Worm (Caenorhabditis elegans) whole organism, L4 larva: ENCODE measurements around the gene C05G5.3.

Experiments used
- D1046.2 ChIP-seq: fragments of 200-800 bp; sonication (Bioruptor generic); IDR thresholded peaks from 2 replicates; pipeline ENCODE4 v1.3.6; 2022; ENCODE audit warnings: missing genetic modification characterization, missing compliant biosample characterization
- F10B5.3 ChIP-seq: sonication (generic microtip); optimal IDR thresholded peaks from 2 replicates; lab custom pipeline; 2016; ENCODE audit warnings: mild to moderate bottlenecking, missing genetic modification characterization, missing compliant biosample characterization
- F44E2.7 ChIP-seq: fragments of 200-800 bp; sonication (Bioruptor generic); IDR thresholded peaks from 2 replicates; pipeline ENCODE4 v2.1.2; 2022; ENCODE audit warnings: missing genetic modification characterization, missing compliant biosample characterization
- F49E8.2 ChIP-seq: sonication (generic microtip); optimal IDR thresholded peaks from 2 replicates; lab custom pipeline; 2016; ENCODE audit warnings: missing compliant biosample characterization, mild to moderate bottlenecking, missing genetic modification characterization, borderline replicate concordance
- T20F7.1 ChIP-seq: fragments of 200-800 bp; sonication (Bioruptor generic); optimal IDR thresholded peaks from 2 replicates; lab custom pipeline; 2018; ENCODE audit warnings: mild to moderate bottlenecking, missing genetic modification characterization, missing compliant biosample characterization
- Y48G9A.11 ChIP-seq: fragments of 200-800 bp; sonication (Bioruptor generic); IDR thresholded peaks from 2 replicates; pipeline ENCODE4 v1.3.6; 2022; ENCODE audit warnings: missing genetic modification reagents, missing genetic modification characterization, missing compliant biosample characterization
- aha-1 ChIP-seq: fragments of 150-350 bp; peaks from one replicate; lab custom pipeline; 2014; ENCODE audit warnings: missing biosample characterization, missing genetic modification characterization
- ama-1 ChIP-seq: fragments of 150-350 bp; optimal IDR thresholded peaks from 2 replicates; lab custom pipeline; 2014; ENCODE audit warnings: inconsistent platforms, mixed read lengths
- arid-1 ChIP-seq: fragments of 200-800 bp; sonication (Bioruptor generic); conservative IDR thresholded peaks from 2 replicates; pipeline ENCODE4 v1.3.6; 2022; ENCODE audit warnings: missing genetic modification reagents, missing genetic modification characterization, missing compliant biosample characterization
- ceh-32 ChIP-seq: sonication (generic microtip); optimal IDR thresholded peaks from 2 replicates; lab custom pipeline; 2016; ENCODE audit warnings: mild to moderate bottlenecking, missing genetic modification characterization, missing compliant biosample characterization; ENCODE audit not compliant: poor library complexity
- ceh-82 ChIP-seq: sonication (generic microtip); optimal IDR thresholded peaks from 2 replicates; lab custom pipeline; 2017; ENCODE audit warnings: missing biosample characterization, missing genetic modification characterization
- ctbp-1 ChIP-seq: fragments of 200-800 bp; sonication (Bioruptor generic); IDR thresholded peaks from 2 replicates; pipeline ENCODE4 v1.3.6; 2022; ENCODE audit warnings: missing genetic modification reagents, missing genetic modification characterization, missing compliant biosample characterization
- dmd-6 ChIP-seq: fragments of 200-800 bp; sonication (Bioruptor generic); IDR thresholded peaks from 2 replicates; pipeline ENCODE4 v1.3.6; 2022; ENCODE audit warnings: missing genetic modification reagents, missing genetic modification characterization, missing compliant biosample characterization
- dve-1 ChIP-seq: sonication (generic microtip); optimal IDR thresholded peaks from 2 replicates; lab custom pipeline; 2017; ENCODE audit warnings: antibody characterized with exemption, mild to moderate bottlenecking, missing genetic modification characterization, missing compliant biosample characterization; ENCODE audit not compliant: insufficient read depth
- egl-27 ChIP-seq: sonication (generic microtip); optimal IDR thresholded peaks from 3 replicates; lab custom pipeline; 2017; ENCODE audit warnings: missing biosample characterization, missing genetic modification reagents, missing genetic modification characterization
- gei-8 ChIP-seq: fragments of 200-800 bp; sonication (Bioruptor generic); optimal IDR thresholded peaks from 2 replicates; lab custom pipeline; 2018; ENCODE audit warnings: mild to moderate bottlenecking, missing genetic modification characterization, missing compliant biosample characterization
- hlh-30 ChIP-seq: sonication (generic microtip); optimal IDR thresholded peaks from 2 replicates; lab custom pipeline; 2017; ENCODE audit warnings: antibody characterized with exemption, mild to moderate bottlenecking, missing genetic modification characterization, missing compliant biosample characterization; ENCODE audit not compliant: insufficient read depth
- lin-1 ChIP-seq: fragments of 200-800 bp; sonication (Bioruptor generic); IDR thresholded peaks from 2 replicates; pipeline ENCODE4 v1.3.6; 2022; ENCODE audit warnings: missing genetic modification reagents, missing genetic modification characterization, missing compliant biosample characterization
- lin-13 ChIP-seq: fragments of 150-350 bp; optimal IDR thresholded peaks from 2 replicates; lab custom pipeline; 2014; ENCODE audit warnings: missing biosample characterization, missing genetic modification reagents, missing genetic modification characterization
- lin-38 ChIP-seq: fragments of 200-800 bp; sonication (Bioruptor generic); IDR thresholded peaks from 2 replicates; pipeline ENCODE4 v1.3.6; 2022; ENCODE audit warnings: missing genetic modification reagents, missing genetic modification characterization, missing compliant biosample characterization
- mep-1 ChIP-seq: fragments of 150-350 bp; sonication (generic microtip); optimal IDR thresholded peaks from 3 replicates; lab custom pipeline; 2014; ENCODE audit warnings: missing biosample characterization, missing genetic modification characterization
- nhr-10 ChIP-seq: fragments of 150-350 bp; optimal IDR thresholded peaks from 2 replicates; lab custom pipeline; 2014; ENCODE audit warnings: missing biosample characterization, missing genetic modification characterization
- nhr-102 ChIP-seq: sonication (generic microtip); optimal IDR thresholded peaks from 2 replicates; lab custom pipeline; 2016; ENCODE audit warnings: mild to moderate bottlenecking, missing genetic modification characterization, moderate library complexity, missing compliant biosample characterization
- nhr-11 ChIP-seq: fragments of 150-350 bp; optimal IDR thresholded peaks from 2 replicates; lab custom pipeline; 2014; ENCODE audit warnings: missing biosample characterization, missing genetic modification characterization
- nhr-111 ChIP-seq: fragments of 200-800 bp; sonication (Bioruptor generic); optimal IDR thresholded peaks from 2 replicates; lab custom pipeline; 2018; ENCODE audit warnings: mild to moderate bottlenecking, missing genetic modification characterization, missing compliant biosample characterization
- nhr-237 ChIP-seq: sonication (generic microtip); optimal IDR thresholded peaks from 2 replicates; lab custom pipeline; 2017; ENCODE audit warnings: missing biosample characterization, missing genetic modification characterization
- nhr-25 ChIP-seq: sonication (generic microtip); optimal IDR thresholded peaks from 2 replicates; lab custom pipeline; 2017; ENCODE audit warnings: missing genetic modification characterization, mild to moderate bottlenecking, missing compliant biosample characterization, antibody characterized with exemption, moderate library complexity, borderline replicate concordance; ENCODE audit not compliant: insufficient read depth
- nhr-28 ChIP-seq: fragments of 150-350 bp; optimal IDR thresholded peaks from 2 replicates; lab custom pipeline; 2014; ENCODE audit warnings: missing biosample characterization, missing genetic modification characterization
- nhr-42 ChIP-seq: fragments of 200-800 bp; sonication (Bioruptor generic); IDR thresholded peaks from 2 replicates; pipeline ENCODE4 v1.3.6; 2022; ENCODE audit warnings: missing genetic modification characterization, missing compliant biosample characterization
- nhr-77 ChIP-seq: fragments of 150-350 bp; optimal IDR thresholded peaks from 2 replicates; lab custom pipeline; 2014; ENCODE audit warnings: missing biosample characterization, missing genetic modification characterization
- pha-4 ChIP-seq, 2 experiments: fragments of 150-350 bp in 1 of 2; fragments of 200-800 bp in 1 of 2; sonication (Bioruptor generic) in 1 of 2; IDR thresholded peaks in 1 of 2; optimal IDR thresholded peaks in 1 of 2; 2 replicates each; pipeline versions ENCODE4 v1.3.6 to Lab custom; 2014 to 2022; ENCODE audit warnings: missing genetic modification characterization in 2 of 2, missing genetic modification reagents in 2 of 2, missing biosample characterization in 1 of 2, missing compliant biosample characterization in 1 of 2
- pqm-1 ChIP-seq: sonication (generic microtip); optimal IDR thresholded peaks from 2 replicates; lab custom pipeline; 2017; ENCODE audit warnings: missing biosample characterization, missing genetic modification characterization
- saeg-2 ChIP-seq: fragments of 200-800 bp; sonication (Bioruptor generic); IDR thresholded peaks from 2 replicates; pipeline ENCODE4 v1.3.6; 2022; ENCODE audit warnings: missing genetic modification reagents, missing genetic modification characterization, missing compliant biosample characterization
- sdz-12 ChIP-seq: fragments of 200-800 bp; sonication (Bioruptor generic); optimal IDR thresholded peaks from 2 replicates; lab custom pipeline; 2018; ENCODE audit warnings: mild to moderate bottlenecking, missing genetic modification characterization, missing compliant biosample characterization
- set-16 ChIP-seq: fragments of 200-800 bp; sonication (Bioruptor generic); IDR thresholded peaks from 2 replicates; pipeline ENCODE4 v1.3.6; 2022; ENCODE audit warnings: missing genetic modification reagents, missing genetic modification characterization, missing compliant biosample characterization
- snpc-1.2 ChIP-seq: fragments of 200-800 bp; sonication (Bioruptor generic); IDR thresholded peaks from 2 replicates; pipeline ENCODE4 v1.3.6; 2022; ENCODE audit warnings: missing genetic modification reagents, missing genetic modification characterization, missing compliant biosample characterization
- snpc-4 ChIP-seq: fragments of 150-350 bp; optimal IDR thresholded peaks from 2 replicates; lab custom pipeline; 2014; ENCODE audit warnings: missing biosample characterization, missing genetic modification characterization
- spr-3 ChIP-seq: fragments of 200-800 bp; sonication (Bioruptor generic); optimal IDR thresholded peaks from 2 replicates; lab custom pipeline; 2018; ENCODE audit warnings: mild to moderate bottlenecking, missing genetic modification characterization, missing compliant biosample characterization
- tra-1 ChIP-seq: fragments of 200-800 bp; sonication (Bioruptor generic); IDR thresholded peaks from 2 replicates; pipeline ENCODE4 v1.3.6; 2022; ENCODE audit warnings: missing genetic modification reagents, missing genetic modification characterization, missing compliant biosample characterization
- unc-130 ChIP-seq: sonication (generic microtip); optimal IDR thresholded peaks from 2 replicates; lab custom pipeline; 2016; ENCODE audit warnings: missing genetic modification reagents, missing genetic modification characterization, missing compliant biosample characterization
- unc-39 ChIP-seq: sonication (generic microtip); optimal IDR thresholded peaks from 2 replicates; lab custom pipeline; 2017; ENCODE audit warnings: missing biosample characterization, missing genetic modification characterization
- unc-62 ChIP-seq, 3 experiments: fragments of 150-350 bp in 1 of 3; sonication (generic microtip); optimal IDR thresholded peaks in 2 of 3; peaks in 1 of 3; 1 replicate in 1 of 3; 2 replicates in 2 of 3; lab custom pipeline; 2014 to 2017; ENCODE audit warnings: missing biosample characterization in 3 of 3, missing genetic modification characterization in 3 of 3, missing genetic modification reagents in 3 of 3, missing genotype in 1 of 3
- zag-1 ChIP-seq: fragments of 150-350 bp; optimal IDR thresholded peaks from 2 replicates; lab custom pipeline; 2014; ENCODE audit warnings: missing biosample characterization, missing genetic modification characterization
- zfp-2 ChIP-seq: sonication (generic microtip); optimal IDR thresholded peaks from 2 replicates; lab custom pipeline; 2016; ENCODE audit warnings: mild to moderate bottlenecking, missing genetic modification characterization, missing compliant biosample characterization
- zfp-3 ChIP-seq: fragments of 200-800 bp; sonication (Bioruptor generic); conservative IDR thresholded peaks from 2 replicates; pipeline ENCODE4 v1.3.6; 2022; ENCODE audit warnings: missing genetic modification reagents, missing genetic modification characterization, missing compliant biosample characterization
- zip-11 ChIP-seq: fragments of 200-800 bp; sonication (Bioruptor generic); IDR thresholded peaks from 2 replicates; pipeline ENCODE4 v1.3.6; 2022; ENCODE audit warnings: missing genetic modification characterization, missing compliant biosample characterization
- ztf-11 ChIP-seq: fragments of 150-350 bp; optimal IDR thresholded peaks from 2 replicates; lab custom pipeline; 2014; ENCODE audit warnings: missing biosample characterization, missing genetic modification characterization
- ztf-7 ChIP-seq: fragments of 150-350 bp; optimal IDR thresholded peaks from 2 replicates; lab custom pipeline; 2014; ENCODE audit warnings: missing biosample characterization, missing genetic modification characterization

Gene C05G5.3

DNA sequence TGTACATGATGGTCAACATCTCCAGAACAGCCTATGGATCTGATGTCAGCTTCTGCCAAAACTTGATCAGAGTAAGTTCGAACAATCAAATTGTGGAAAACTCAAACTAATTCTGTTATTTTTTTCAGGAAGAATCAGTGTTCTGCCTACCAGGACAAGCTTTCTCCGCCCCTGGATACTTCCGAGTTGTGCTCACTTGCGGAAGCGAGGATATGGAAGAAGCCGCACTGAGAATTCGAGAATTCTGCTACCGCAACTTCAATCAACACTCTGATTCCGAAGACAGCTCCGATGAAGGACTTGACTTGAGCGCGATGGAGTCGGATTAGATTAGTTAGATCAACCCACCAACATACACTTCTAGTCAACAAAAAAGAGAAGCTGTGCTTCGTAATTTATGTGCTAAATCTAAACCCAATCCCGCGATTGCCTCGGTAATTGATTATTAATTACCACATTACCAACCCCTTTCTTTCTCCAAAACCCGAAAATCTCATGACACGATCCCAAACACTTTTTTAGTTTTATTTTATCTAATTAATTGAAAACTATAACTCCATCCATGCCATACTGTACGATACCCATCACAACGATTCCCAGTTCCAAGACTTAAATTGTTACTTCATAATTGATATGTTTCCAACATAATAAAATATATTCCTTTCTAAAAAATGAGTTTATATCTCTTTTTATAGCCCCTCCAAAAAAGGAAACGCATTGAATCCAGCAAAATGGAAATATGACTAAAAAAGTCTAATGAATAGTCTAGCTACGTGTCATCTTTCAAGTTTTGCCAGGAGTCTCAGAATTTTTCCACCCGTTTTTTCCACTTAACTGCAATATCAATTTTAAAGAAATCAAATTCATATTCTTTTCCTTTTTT lies 40.7 kb upstream of the C05G5.3 start:
- TF ChIP-seq ceh-82 (tag; lab: Kevin White, UChicago) (no peak), ctbp-1 (GFP tag; lab: Robert Waterston, UW) (no peak), F10B5.3 (tag; lab: Kevin White, UChicago) (no peak), nhr-111 (GFP tag; lab: Kevin White, UChicago) (no peak), lin-13 (no peak), nhr-28 (tag; lab: Kevin White, UChicago) (peak; percentile 47), nhr-11 (tag; lab: Kevin White, UChicago) (no peak), D1046.2 (GFP tag; lab: Robert Waterston, UW) (0 out of 2 replicates have a peak, but pooled peaks have one; percentile 65), lin-38 (0 out of 2 replicates have a peak, but pooled peaks have one; percentile 8), zip-11 (GFP tag; lab: Robert Waterston, UW) (no peak), dmd-6 (GFP tag; lab: Robert Waterston, UW) (peak; percentile 10; the same call in 1 of the 2 replicates), nhr-237 (tag; lab: Kevin White, UChicago) (no peak), zag-1 (tag; lab: Kevin White, UChicago) (no peak), snpc-4 (tag; lab: Kevin White, UChicago) (no peak), zfp-2 (tag; lab: Kevin White, UChicago) (no peak), ztf-11 (tag; lab: Kevin White, UChicago) (no peak), dve-1 (tag; lab: Kevin White, UChicago) (no peak), ama-1 (lab: Kevin White, UChicago) (peak; percentile 12), nhr-77 (tag; lab: Kevin White, UChicago) (peak; percentile 75), gei-8 (GFP tag; lab: Kevin White, UChicago) (no peak), nhr-102 (no peak), nhr-25 (tag; lab: Kevin White, UChicago) (no peak), F44E2.7 (GFP tag; lab: Robert Waterston, UW) (no peak), sdz-12 (GFP tag; lab: Kevin White, UChicago) (no peak), nhr-42 (no peak), tra-1 (GFP tag; lab: Robert Waterston, UW) (no peak), F49E8.2 (tag; lab: Kevin White, UChicago) (no peak), mep-1 (tag; lab: Kevin White, UChicago) (peak; percentile 7), zfp-3 (GFP tag; lab: Robert Waterston, UW) (peak; percentile 75; the same call in 1 of the 2 replicates), nhr-10 (tag; lab: Kevin White, UChicago) (no peak), egl-27 (no peak), ceh-32 (tag; lab: Kevin White, UChicago) (no peak), Y48G9A.11 (no peak), aha-1 (tag; lab: Kevin White, UChicago) (no peak), set-16 (GFP tag; lab: Robert Waterston, UW) (no peak), spr-3 (GFP tag; lab: Kevin White, UChicago) (no peak), saeg-2 (GFP tag; lab: Robert Waterston, UW) (no peak), snpc-1.2 (GFP tag; lab: Robert Waterston, UW) (no peak), lin-1 (GFP tag; lab: Robert Waterston, UW) (no peak), unc-130 (GFP tag; lab: Kevin White, UChicago) (no peak), pqm-1 (tag; lab: Kevin White, UChicago) (no peak), pha-4 (GFP tag; IDR thresholded peaks at IDR 0.05; lab: Robert Waterston, UW) (no peak), pha-4 (tag; optimal IDR thresholded peaks at IDR 0.05; lab: Kevin White, UChicago) (no peak), unc-62 (GFP tag; optimal IDR thresholded peaks at IDR 0.05 in 1 of 2; lab: Kevin White, UChicago) (peak in 1 of 2 experiments; percentile 76), unc-62 (tag; optimal IDR thresholded peaks at IDR 0.05; lab: Kevin White, UChicago) (no peak), hlh-30 (no peak), arid-1 (GFP tag; lab: Robert Waterston, UW) (no peak), T20F7.1 (no peak), ztf-7 (tag; lab: Kevin White, UChicago) (no peak), unc-39 (no peak)
